Worm (Caenorhabditis elegans) whole organism, early embryonic: ENCODE data around the gene eif-1.

Experiments
- B0310.2 ChIP-seq: sonication (generic microtip); optimal IDR thresholded peaks from 2 replicates; lab custom pipeline; 2016; ENCODE audit warnings: mild to moderate bottlenecking, missing genetic modification characterization, missing compliant biosample characterization
- F13C5.2 ChIP-seq: sonication (generic microtip); optimal IDR thresholded peaks from 2 replicates; lab custom pipeline; 2017; ENCODE audit warnings: mild to moderate bottlenecking, missing genetic modification characterization, inconsistent platforms, missing compliant biosample characterization
- aly-1 ChIP-seq: sonication (generic microtip); optimal IDR thresholded peaks from 2 replicates; lab custom pipeline; 2016; ENCODE audit warnings: missing genetic modification characterization, missing compliant biosample characterization
- ama-1 ChIP-seq: fragments of 150-350 bp; optimal IDR thresholded peaks from 2 replicates; lab custom pipeline; 2014
- ceh-13 ChIP-seq: fragments of 200-800 bp; sonication (Bioruptor generic); optimal IDR thresholded peaks from 2 replicates; lab custom pipeline; 2018; ENCODE audit warnings: mild to moderate bottlenecking, missing genetic modification characterization, missing compliant biosample characterization
- ceh-36 ChIP-seq: sonication (generic microtip); optimal IDR thresholded peaks from 2 replicates; lab custom pipeline; 2016; ENCODE audit warnings: missing genetic modification characterization, inconsistent platforms, missing compliant biosample characterization
- ets-7 ChIP-seq: sonication (generic microtip); optimal IDR thresholded peaks from 2 replicates; lab custom pipeline; 2016; ENCODE audit warnings: missing genotype, missing genetic modification characterization, missing compliant biosample characterization
- flt-1 ChIP-seq: fragments of 200-800 bp; sonication (Bioruptor generic); IDR thresholded peaks from 2 replicates; pipeline ENCODE4 v1.3.6; 2022; ENCODE audit warnings: missing genetic modification characterization, missing compliant biosample characterization
- hmbx-1 ChIP-seq: sonication (generic microtip); optimal IDR thresholded peaks from 2 replicates; lab custom pipeline; 2016; ENCODE audit warnings: mild to moderate bottlenecking, missing genetic modification characterization, missing compliant biosample characterization
- hmg-4 ChIP-seq: fragments of 200-800 bp; sonication (Bioruptor generic); optimal IDR thresholded peaks from 2 replicates; lab custom pipeline; 2018; ENCODE audit warnings: mild to moderate bottlenecking, missing genetic modification characterization, missing compliant biosample characterization
- hnd-1 ChIP-seq: sonication (generic microtip); optimal IDR thresholded peaks from 2 replicates; lab custom pipeline; 2016; ENCODE audit warnings: missing genetic modification characterization, missing compliant biosample characterization
- pes-1 ChIP-seq: fragments of 200-800 bp; sonication (Bioruptor generic); IDR thresholded peaks from 2 replicates; pipeline ENCODE4 v1.3.6; 2022; ENCODE audit warnings: missing genetic modification reagents, missing genetic modification characterization, missing compliant biosample characterization
- scrt-1 ChIP-seq: fragments of 200-800 bp; sonication (Bioruptor generic); IDR thresholded peaks from 2 replicates; pipeline ENCODE4 v1.3.6; 2022; ENCODE audit warnings: missing genetic modification characterization, missing compliant biosample characterization
- sea-1 ChIP-seq: fragments of 200-800 bp; sonication (Bioruptor generic); conservative IDR thresholded peaks from 2 replicates; pipeline ENCODE4 v1.3.6; 2022; ENCODE audit warnings: missing genetic modification characterization, missing compliant biosample characterization
- tbx-11 ChIP-seq: fragments of 200-800 bp; sonication (Bioruptor generic); IDR thresholded peaks from 2 replicates; pipeline ENCODE4 v1.3.6; 2022; ENCODE audit warnings: missing genetic modification characterization, missing compliant biosample characterization
- tbx-37 ChIP-seq: fragments of 200-800 bp; sonication (Bioruptor generic); conservative IDR thresholded peaks from 2 replicates; pipeline ENCODE4 v1.3.6; 2022; ENCODE audit warnings: missing genetic modification reagents, missing genetic modification characterization, missing compliant biosample characterization
- tra-4 ChIP-seq: sonication (generic microtip); optimal IDR thresholded peaks from 2 replicates; lab custom pipeline; 2017; ENCODE audit warnings: missing genetic modification characterization, missing compliant biosample characterization

Gene eif-1

DNA sequence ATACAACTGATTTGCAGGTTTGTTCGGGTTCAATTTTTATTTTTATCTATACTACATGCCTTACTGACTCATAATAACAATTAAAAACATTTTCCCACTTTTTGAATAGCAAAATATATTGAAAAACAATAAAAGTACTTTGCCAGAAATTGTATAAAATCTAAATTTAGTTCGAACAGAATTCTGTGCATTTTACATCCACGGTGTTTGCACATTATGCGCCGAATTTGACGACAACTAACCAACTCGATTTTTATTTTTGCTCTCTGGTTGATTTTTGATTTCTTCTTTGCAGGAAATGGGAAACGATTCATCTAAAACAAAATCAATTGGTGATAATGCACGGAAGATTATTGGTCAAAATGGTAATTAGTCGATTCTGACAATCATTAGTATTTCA is 46.6 kb downstream of the eif-1 start:
- TF ChIP-seq hmg-4: no peak
- TF ChIP-seq sea-1 (GFP tag; lab: Robert Waterston, UW): no peak
- no peak for TF ChIP-seq flt-1 (GFP tag; lab: Robert Waterston, UW)
- TF ChIP-seq hmbx-1 (tag; lab: Kevin White, UChicago): no peak
- no peak for TF ChIP-seq aly-1 (tag; lab: Kevin White, UChicago)
- no peak for TF ChIP-seq scrt-1 (GFP tag; lab: Robert Waterston, UW)
- TF ChIP-seq B0310.2 (tag; lab: Kevin White, UChicago): no peak
- TF ChIP-seq F13C5.2: no peak

DNA sequence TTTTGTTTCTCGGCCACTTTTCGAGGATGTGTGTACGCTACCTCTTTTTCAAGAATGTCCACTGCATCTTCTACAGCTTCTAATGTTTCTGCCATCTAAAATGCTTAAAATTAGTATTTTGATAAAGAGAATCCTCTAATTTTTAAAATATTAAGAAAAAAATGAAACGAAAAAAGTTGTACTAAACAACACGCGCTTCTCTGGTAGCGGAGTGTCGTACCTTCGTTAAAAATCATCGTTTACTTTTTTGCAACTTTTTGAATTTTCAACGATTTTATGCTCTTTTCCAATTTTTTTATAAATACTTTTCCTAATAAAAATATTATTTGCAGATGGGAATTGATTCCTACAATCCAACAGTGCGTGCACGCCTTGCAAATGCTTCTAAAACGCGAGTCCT is 47.7 kb downstream of the eif-1 start, which contains the start of the genes gldi-11 and ZK546.2:
gldi-11 (minus strand) TSS at position 95 of the 400 bp plus-strand sequence.
ZK546.2 (plus strand) TSS at position 333 of the 400 bp plus-strand sequence.
- no peak for TF ChIP-seq pes-1
- TF ChIP-seq ama-1 (lab: Kevin White, UChicago): no peak
- no peak for TF ChIP-seq tbx-11 (GFP tag; lab: Robert Waterston, UW)
- TF ChIP-seq flt-1 (GFP tag; lab: Robert Waterston, UW): no peak
- TF ChIP-seq F13C5.2: no peak
- no peak for TF ChIP-seq tra-4
- TF ChIP-seq scrt-1 (GFP tag; lab: Robert Waterston, UW): no peak
- TF ChIP-seq ceh-13 (GFP tag; lab: Kevin White, UChicago): no peak
- TF ChIP-seq hmg-4: no peak
- TF ChIP-seq ets-7 (tag; lab: Kevin White, UChicago): no peak
- TF ChIP-seq ceh-36 (tag; lab: Kevin White, UChicago): no peak
- TF ChIP-seq B0310.2 (tag; lab: Kevin White, UChicago): no peak
- no peak for TF ChIP-seq hnd-1 (tag; lab: Kevin White, UChicago)
- TF ChIP-seq sea-1 (GFP tag; lab: Robert Waterston, UW): no peak
- TF ChIP-seq tbx-37 (GFP tag; lab: Robert Waterston, UW): no peak
- no peak for TF ChIP-seq aly-1 (tag; lab: Kevin White, UChicago)
- TF ChIP-seq hmbx-1 (tag; lab: Kevin White, UChicago): no peak

DNA sequence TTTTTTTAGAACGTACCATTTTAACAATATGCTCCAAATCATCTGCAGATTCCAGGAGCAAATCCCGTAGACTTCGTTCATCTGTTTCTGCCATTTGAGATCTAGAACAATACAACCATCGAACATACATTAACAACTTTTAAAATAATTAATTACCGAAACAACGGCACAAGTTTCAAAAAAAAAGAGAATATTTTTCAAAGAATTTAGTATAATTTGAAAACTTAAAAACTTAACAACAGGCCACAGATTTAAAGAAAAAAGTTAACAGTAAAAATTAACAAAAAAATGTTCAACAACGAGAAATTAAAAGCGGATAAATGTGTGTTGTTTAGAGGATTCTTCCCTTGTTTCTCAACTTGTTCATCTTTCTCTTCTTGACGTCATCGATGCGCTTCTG is 49.5 kb downstream of the eif-1 start, which contains the start of gene mdt-4:
mdt-4 (minus strand) TSS at position 101 of the 400 bp plus-strand sequence.
- TF ChIP-seq ets-7 (tag; lab: Kevin White, UChicago): no peak
- TF ChIP-seq ama-1 (lab: Kevin White, UChicago): no peak
- TF ChIP-seq hnd-1 (tag; lab: Kevin White, UChicago): no peak
- no peak for TF ChIP-seq hmg-4
- TF ChIP-seq F13C5.2: no peak
- TF ChIP-seq tbx-11 (GFP tag; lab: Robert Waterston, UW): no peak
- no peak for TF ChIP-seq tra-4
- no peak for TF ChIP-seq ceh-13 (GFP tag; lab: Kevin White, UChicago)
- TF ChIP-seq aly-1 (tag; lab: Kevin White, UChicago): no peak

DNA sequence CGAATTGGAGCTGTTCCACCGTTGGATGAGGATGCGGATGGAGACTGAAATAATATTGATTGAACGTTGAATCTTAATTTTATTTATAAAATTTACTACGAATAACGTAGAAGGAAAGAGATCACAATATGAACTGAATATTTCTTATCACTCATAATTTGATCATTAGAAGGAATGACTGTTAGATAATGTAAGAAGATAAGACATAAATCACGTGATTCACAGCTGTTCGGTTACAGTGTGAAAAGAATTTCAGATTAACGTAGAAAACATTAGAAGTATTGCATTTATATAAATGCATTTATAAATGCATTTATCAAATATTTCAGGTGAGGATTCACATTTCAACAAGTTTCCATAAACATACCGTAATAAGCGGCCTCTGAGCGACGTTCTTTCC is 50.6 kb downstream of the eif-1 start:
- TF ChIP-seq flt-1 (GFP tag; lab: Robert Waterston, UW) (no peak), ceh-13 (GFP tag; lab: Kevin White, UChicago) (no peak), hmbx-1 (tag; lab: Kevin White, UChicago) (no peak), B0310.2 (tag; lab: Kevin White, UChicago) (no peak), ets-7 (tag; lab: Kevin White, UChicago) (no peak), ama-1 (lab: Kevin White, UChicago) (no peak), scrt-1 (GFP tag; lab: Robert Waterston, UW) (no peak), sea-1 (GFP tag; lab: Robert Waterston, UW) (no peak), F13C5.2 (no peak), ceh-36 (tag; lab: Kevin White, UChicago) (no peak)

DNA sequence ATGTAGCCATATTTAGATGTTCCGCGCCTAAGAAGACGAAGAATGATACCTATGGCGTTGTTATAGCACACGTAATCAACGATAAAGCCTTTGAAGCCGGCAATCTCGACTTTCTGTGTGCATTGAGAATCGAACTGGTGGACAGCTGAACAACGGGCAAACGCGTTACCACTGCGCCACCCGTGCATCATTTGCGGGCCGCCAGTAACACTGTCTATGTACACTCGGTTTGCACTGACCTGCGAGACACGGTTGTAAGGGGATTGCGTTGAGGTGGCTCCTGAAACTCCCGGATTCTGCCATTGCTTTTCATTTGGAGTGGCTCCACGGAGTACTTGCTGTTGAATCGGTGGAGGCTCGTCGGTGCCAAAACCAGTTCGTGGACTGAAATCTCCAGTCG is 51.0 kb downstream of the eif-1 start:
- TF ChIP-seq aly-1 (tag; lab: Kevin White, UChicago) (peak; percentile 87), ceh-36 (tag; lab: Kevin White, UChicago) (peak; percentile 89), ets-7 (tag; lab: Kevin White, UChicago) (peak; percentile 29), F13C5.2 (peak; percentile 68), B0310.2 (tag; lab: Kevin White, UChicago) (peak; percentile 83), tra-4 (no peak), pes-1 (peak; percentile 90), ama-1 (lab: Kevin White, UChicago) (peak; percentile 22), scrt-1 (GFP tag; lab: Robert Waterston, UW) (peak; percentile 85), tbx-37 (GFP tag; lab: Robert Waterston, UW) (peak; percentile 71), tbx-11 (GFP tag; lab: Robert Waterston, UW) (peak; percentile 74; the same call in 1 of the 2 replicates), hmbx-1 (tag; lab: Kevin White, UChicago) (peak; percentile 58), sea-1 (GFP tag; lab: Robert Waterston, UW) (peak; percentile 79), flt-1 (GFP tag; lab: Robert Waterston, UW) (peak; percentile 79), ceh-13 (GFP tag; lab: Kevin White, UChicago) (peak; percentile 79), hmg-4 (peak; percentile 95), hnd-1 (tag; lab: Kevin White, UChicago) (peak; percentile 47)

DNA sequence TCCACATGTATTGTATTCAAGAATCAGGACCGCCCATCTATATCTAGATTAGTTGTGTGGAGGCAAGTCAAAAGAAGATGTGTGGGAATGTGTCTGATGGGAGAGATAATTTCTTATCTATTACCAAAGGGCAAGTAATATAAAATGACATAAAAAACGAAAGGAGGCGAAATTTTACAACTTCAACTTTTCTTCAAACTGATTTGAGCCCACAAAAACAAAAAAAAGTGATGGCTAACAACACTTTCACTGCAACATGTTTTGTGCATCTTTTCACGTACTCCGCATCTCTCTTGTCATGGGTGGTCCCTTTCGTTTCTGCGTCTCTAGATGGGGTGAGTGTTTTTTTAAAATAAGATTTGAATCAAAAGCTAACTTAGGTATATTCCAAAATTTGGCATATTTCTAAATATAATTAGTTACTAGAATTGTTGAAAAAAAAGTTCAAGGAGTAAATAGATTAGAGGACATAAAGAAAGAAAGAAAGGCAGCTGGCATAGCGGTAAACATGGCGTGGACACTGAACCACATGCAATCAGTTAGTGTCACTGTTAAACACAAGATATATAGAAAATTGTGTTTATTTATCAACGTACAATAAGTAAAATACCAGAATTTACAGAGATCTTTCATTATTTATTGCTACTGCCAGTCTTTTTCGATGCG is 51.7 kb downstream of the eif-1 start, which contains the start of gene ZK546.19:
ZK546.19 (plus strand) TSS at position 186 of the 666 bp plus-strand sequence.
- TF ChIP-seq pes-1 (no peak), B0310.2 (tag; lab: Kevin White, UChicago) (no peak), hnd-1 (tag; lab: Kevin White, UChicago) (no peak)

DNA sequence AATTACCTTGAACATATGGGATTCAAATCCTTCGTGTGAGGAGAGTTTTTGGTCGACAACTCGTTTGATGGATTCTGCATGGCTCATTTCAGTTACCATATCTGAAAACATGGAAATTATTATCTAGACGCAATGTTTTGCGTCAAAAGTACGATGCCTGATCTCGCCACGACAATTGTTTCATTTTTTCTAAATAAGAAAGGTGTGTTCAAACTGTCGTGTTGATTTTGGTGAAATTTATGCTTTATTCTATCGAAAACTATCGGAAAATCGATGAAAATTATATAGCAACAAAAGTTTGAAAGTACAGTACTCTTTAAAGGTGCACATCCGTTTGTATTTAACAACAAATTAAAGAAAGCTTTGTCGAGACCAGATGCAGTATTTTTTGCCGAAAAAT is 52.3 kb downstream of the eif-1 start, which contains the start of gene cblc-1:
cblc-1 (minus strand) TSS at position 101 of the 400 bp plus-strand sequence.
- TF ChIP-seq tbx-11 (GFP tag; lab: Robert Waterston, UW): no peak
- TF ChIP-seq ceh-13 (GFP tag; lab: Kevin White, UChicago): no peak
- TF ChIP-seq ets-7 (tag; lab: Kevin White, UChicago): no peak
- no peak for TF ChIP-seq tra-4
- TF ChIP-seq ceh-36 (tag; lab: Kevin White, UChicago): no peak
- TF ChIP-seq flt-1 (GFP tag; lab: Robert Waterston, UW): no peak
